Fruit fly (Drosophila melanogaster) whole organism, embryonic: ENCODE data around the gene CG43925.

Experiments
- Ada2b ChIP-seq: fragments of 200-800 bp; sonication (Bioruptor generic); IDR thresholded peaks from 2 replicates; pipeline ENCODE4 v1.3.6; 2022; ENCODE audit warnings: missing biosample characterization, missing genetic modification characterization
- Adf1 ChIP-seq: fragments of 200-800 bp; sonication (Bioruptor generic); IDR thresholded peaks from 2 replicates; pipeline ENCODE4 v1.3.6; 2022; ENCODE audit warnings: missing biosample characterization, missing genetic modification characterization
- Antp ChIP-seq: fragments of 200-800 bp; sonication (Bioruptor generic); optimal IDR thresholded peaks from 3 replicates; lab custom pipeline; 2016; ENCODE audit warnings: missing biosample characterization, missing genetic modification characterization
- Atf6 ChIP-seq: fragments of 200-800 bp; sonication (Bioruptor generic); IDR thresholded peaks from 2 replicates; pipeline ENCODE4 v1.3.6; 2022; ENCODE audit warnings: missing biosample characterization, missing genetic modification characterization
- C15 ChIP-seq: fragments of 200-800 bp; sonication (Bioruptor generic); IDR thresholded peaks from 3 replicates; pipeline ENCODE4 v1.3.6; 2022; ENCODE audit warnings: missing biosample characterization, missing genetic modification characterization
- CG11247 ChIP-seq: fragments of 200-800 bp; sonication (Bioruptor generic); IDR thresholded peaks from 2 replicates; pipeline ENCODE4 v1.3.6; 2022; ENCODE audit warnings: missing biosample characterization, missing genetic modification characterization
- CG13287 ChIP-seq: fragments of 200-800 bp; sonication (Bioruptor generic); IDR thresholded peaks from 2 replicates; pipeline ENCODE4 v1.3.6; 2022; ENCODE audit warnings: missing biosample characterization, missing genetic modification characterization; ENCODE audit not compliant: partially characterized antibody
- CG13894 ChIP-seq: fragments of 200-800 bp; sonication (Bioruptor generic); optimal IDR thresholded peaks from 3 replicates; lab custom pipeline; 2018; ENCODE audit warnings: missing biosample characterization, mild to moderate bottlenecking, missing genetic modification characterization, moderate library complexity
- CG14667 ChIP-seq: fragments of 200-800 bp; sonication (Bioruptor generic); IDR thresholded peaks from 2 replicates; pipeline ENCODE4 v1.3.6; 2022; ENCODE audit warnings: missing biosample characterization, missing genetic modification characterization
- CG15479 ChIP-seq: fragments of 200-800 bp; sonication (Bioruptor generic); optimal IDR thresholded peaks from 3 replicates; lab custom pipeline; 2019; ENCODE audit warnings: missing biosample characterization, mild to moderate bottlenecking, missing genetic modification characterization, moderate library complexity
- CG15601 ChIP-seq: fragments of 200-800 bp; sonication (Bioruptor generic); optimal IDR thresholded peaks from 3 replicates; lab custom pipeline; 2019; ENCODE audit warnings: missing biosample characterization, mild to moderate bottlenecking, missing genetic modification characterization, moderate library complexity
- CG16815 ChIP-seq: fragments of 200-800 bp; sonication (Bioruptor generic); optimal IDR thresholded peaks from 3 replicates; lab custom pipeline; 2017; ENCODE audit warnings: missing biosample characterization, mild to moderate bottlenecking, missing genetic modification characterization
- CG18764 ChIP-seq: fragments of 200-800 bp; sonication (Bioruptor generic); optimal IDR thresholded peaks from 3 replicates; lab custom pipeline; 2016; ENCODE audit warnings: missing biosample characterization, missing genetic modification characterization
- CG2712 ChIP-seq: fragments of 200-800 bp; optimal IDR thresholded peaks from 3 replicates; lab custom pipeline; 2019; ENCODE audit warnings: missing biosample characterization, mild to moderate bottlenecking, missing genetic modification characterization, moderate library complexity
- CG30403 ChIP-seq: fragments of 200-800 bp; sonication (Bioruptor generic); optimal IDR thresholded peaks from 3 replicates; lab custom pipeline; 2016; ENCODE audit warnings: missing biosample characterization, missing genetic modification characterization
- CG3163 ChIP-seq: fragments of 200-800 bp; sonication (Bioruptor generic); optimal IDR thresholded peaks from 3 replicates; lab custom pipeline; 2016; ENCODE audit warnings: missing biosample characterization, missing genetic modification characterization
- CG32532 ChIP-seq: fragments of 200-800 bp; sonication (Bioruptor generic); IDR thresholded peaks from 2 replicates; pipeline ENCODE4 v1.3.6; 2022; ENCODE audit warnings: missing biosample characterization, missing genetic modification characterization
- CG6683 ChIP-seq: fragments of 200-800 bp; sonication (Bioruptor generic); optimal IDR thresholded peaks from 2 replicates; lab custom pipeline; 2017; ENCODE audit warnings: missing biosample characterization, mild to moderate bottlenecking, missing genetic modification characterization, missing genetic modification reagents
- CHES-1-like ChIP-seq: fragments of 200-800 bp; sonication (Bioruptor generic); optimal IDR thresholded peaks from 2 replicates; lab custom pipeline; 2016; ENCODE audit warnings: missing biosample characterization, missing genetic modification characterization
- CrebB ChIP-seq: fragments of 200-800 bp; sonication (Bioruptor generic); optimal IDR thresholded peaks from 3 replicates; lab custom pipeline; 2018; ENCODE audit warnings: missing biosample characterization, mild to moderate bottlenecking, missing genetic modification characterization
- Dbx ChIP-seq: fragments of 200-800 bp; sonication (Bioruptor generic); IDR thresholded peaks from 3 replicates; pipeline ENCODE4 v1.3.6; 2022; ENCODE audit warnings: missing biosample characterization, missing genetic modification characterization
- Dll ChIP-seq: fragments of 200-800 bp; sonication (Bioruptor generic); IDR thresholded peaks from 4 replicates; pipeline ENCODE4 v1.3.6; 2022; ENCODE audit warnings: missing biosample characterization, missing genetic modification characterization; ENCODE audit not compliant: partially characterized antibody
- Dp ChIP-seq: fragments of 200-800 bp; sonication (Bioruptor generic); optimal IDR thresholded peaks from 2 replicates; lab custom pipeline; 2018; ENCODE audit warnings: missing biosample characterization, mild to moderate bottlenecking, missing genetic modification characterization, moderate library complexity
- Drgx ChIP-seq: fragments of 200-800 bp; sonication (Bioruptor generic); IDR thresholded peaks from 2 replicates; pipeline ENCODE4 v1.3.6; 2022; ENCODE audit warnings: missing biosample characterization, missing genetic modification characterization
- Gug ChIP-seq: fragments of 200-800 bp; sonication (Bioruptor generic); IDR thresholded peaks from 4 replicates; pipeline ENCODE4 v1.3.6; 2022; ENCODE audit warnings: missing biosample characterization, missing genetic modification characterization
- Max ChIP-seq: fragments of 200-800 bp; sonication (Bioruptor generic); optimal IDR thresholded peaks from 2 replicates; lab custom pipeline; 2016; ENCODE audit warnings: missing biosample characterization, mild to moderate bottlenecking, missing genetic modification characterization
- Myb ChIP-seq: fragments of 200-800 bp; sonication (Bioruptor generic); optimal IDR thresholded peaks from 2 replicates; lab custom pipeline; 2016; ENCODE audit warnings: missing biosample characterization, missing genetic modification characterization
- Side ChIP-seq: fragments of 200-800 bp; sonication (Bioruptor generic); optimal IDR thresholded peaks from 2 replicates; lab custom pipeline; 2016; ENCODE audit warnings: missing biosample characterization, missing genetic modification characterization
- Sin3A ChIP-seq: fragments of >200 bp; optimal IDR thresholded peaks from 2 replicates; lab custom pipeline; 2018
- Six4 ChIP-seq: fragments of 200-800 bp; sonication (Bioruptor generic); optimal IDR thresholded peaks from 2 replicates; lab custom pipeline; 2016; ENCODE audit warnings: missing biosample characterization, missing genetic modification characterization
- Trl ChIP-seq, 3 experiments: fragments of >200 bp in 2 of 3; fragments of 200-800 bp in 1 of 3; sonication (Bioruptor generic) in 1 of 3; optimal IDR thresholded peaks; 2 replicates in 1 of 3; 3 replicates in 2 of 3; lab custom pipeline; 2016 to 2017; ENCODE audit warnings: missing biosample characterization in 1 of 3, missing genetic modification characterization in 1 of 3
- Xrp1 ChIP-seq: fragments of 200-800 bp; sonication (Bioruptor generic); IDR thresholded peaks from 2 replicates; pipeline ENCODE4 v1.3.6; 2022; ENCODE audit warnings: missing biosample characterization, missing genetic modification characterization
- YL-1 ChIP-seq: fragments of 200-800 bp; sonication (Bioruptor generic); optimal IDR thresholded peaks from 3 replicates; lab custom pipeline; 2017; ENCODE audit warnings: missing biosample characterization, mild to moderate bottlenecking, missing genetic modification characterization
- cg ChIP-seq: fragments of 200-800 bp; sonication (Bioruptor generic); optimal IDR thresholded peaks from 3 replicates; lab custom pipeline; 2019; ENCODE audit warnings: missing biosample characterization, mild to moderate bottlenecking, missing genetic modification characterization, moderate library complexity
- chinmo ChIP-seq: fragments of 200-800 bp; sonication (Bioruptor generic); IDR thresholded peaks from 4 replicates; pipeline ENCODE4 v1.3.6; 2022; ENCODE audit warnings: missing biosample characterization, missing genetic modification characterization; ENCODE audit not compliant: partially characterized antibody
- da ChIP-seq: fragments of 200-800 bp; sonication (Bioruptor generic); optimal IDR thresholded peaks from 2 replicates; lab custom pipeline; 2016; ENCODE audit warnings: missing biosample characterization, missing genetic modification characterization
- ewg ChIP-seq: fragments of 200-800 bp; sonication (Bioruptor generic); optimal IDR thresholded peaks from 3 replicates; lab custom pipeline; 2017; ENCODE audit warnings: mild to moderate bottlenecking, missing biosample characterization, missing genetic modification reagents, missing genetic modification characterization
- gcm2 ChIP-seq: fragments of 200-800 bp; sonication (Bioruptor generic); optimal IDR thresholded peaks from 2 replicates; lab custom pipeline; 2016; ENCODE audit warnings: missing biosample characterization, missing genetic modification characterization
- hkb ChIP-seq, 2 experiments: fragments of 200-800 bp in 1 of 2; fragments of >200 bp in 1 of 2; sonication (Bioruptor generic) in 1 of 2; IDR thresholded peaks in 1 of 2; optimal IDR thresholded peaks in 1 of 2; 2 replicates each; pipeline versions ENCODE4 v1.3.6 to Lab custom; 2017 to 2022; ENCODE audit warnings: missing biosample characterization in 1 of 2, missing genetic modification characterization in 1 of 2
- kah ChIP-seq: fragments of 200-800 bp; sonication (Bioruptor generic); optimal IDR thresholded peaks from 2 replicates; lab custom pipeline; 2018; ENCODE audit warnings: missing biosample characterization, mild to moderate bottlenecking, missing genetic modification characterization
- klu ChIP-seq: fragments of 200-800 bp; sonication (Bioruptor generic); IDR thresholded peaks from 2 replicates; pipeline ENCODE4 v1.3.6; 2022; ENCODE audit warnings: missing biosample characterization, missing genetic modification characterization
- lmd ChIP-seq: fragments of 200-800 bp; sonication (Bioruptor generic); IDR thresholded peaks from 2 replicates; pipeline ENCODE4 v1.3.6; 2022; ENCODE audit warnings: missing biosample characterization, missing genetic modification characterization
- luna ChIP-seq: fragments of 200-800 bp; sonication (Bioruptor generic); optimal IDR thresholded peaks from 2 replicates; lab custom pipeline; 2016; ENCODE audit warnings: missing biosample characterization, missing genetic modification characterization
- nau ChIP-seq: fragments of 200-800 bp; sonication (Bioruptor generic); optimal IDR thresholded peaks from 3 replicates; lab custom pipeline; 2017; ENCODE audit warnings: missing biosample characterization, mild to moderate bottlenecking, missing genetic modification characterization, missing genetic modification reagents
- phol ChIP-seq: fragments of 200-800 bp; sonication (Bioruptor generic); optimal IDR thresholded peaks from 3 replicates; lab custom pipeline; 2018; ENCODE audit warnings: missing biosample characterization, mild to moderate bottlenecking, missing genetic modification characterization, moderate library complexity
- pum ChIP-seq: fragments of 200-800 bp; sonication (Bioruptor generic); optimal IDR thresholded peaks from 2 replicates; lab custom pipeline; 2016; ENCODE audit warnings: missing biosample characterization, missing genetic modification characterization
- sens ChIP-seq: fragments of 200-800 bp; sonication (Bioruptor generic); peaks from one replicate; lab custom pipeline; 2016; ENCODE audit warnings: missing biosample characterization, missing genetic modification characterization
- unc-4 ChIP-seq: fragments of 200-800 bp; sonication (Bioruptor generic); IDR thresholded peaks from 2 replicates; pipeline ENCODE4 v1.3.6; 2022; ENCODE audit warnings: missing biosample characterization, missing genetic modification characterization; ENCODE audit not compliant: partially characterized antibody

CG43925 gene

dm6 chr2L:13164994-13165801 lies 11.0 kb upstream of the CG43925 start, which contains the start of gene Sirt1 (continued):
- TF ChIP-seq cg (GFP tag; lab: Kevin White, UChicago) (peak; percentile 87), CG6683 (GFP tag; lab: Kevin White, UChicago) (peak; percentile 24), phol (peak; percentile 87), CG16815 (GFP tag; lab: Kevin White, UChicago) (peak; percentile 91), CG18764 (GFP tag; lab: Kevin White, UChicago) (peak; percentile 77), CHES-1-like (no peak), sens (peak; percentile 91), Dbx (GFP tag; lab: Robert Waterston, UW) (peak; percentile 84; the same call in 2 of the 3 replicates), CG11247 (GFP tag; lab: Robert Waterston, UW) (peak; percentile 57; the same call in 1 of the 2 replicates), Myb (no peak), Antp (GFP tag; lab: Kevin White, UChicago) (peak; percentile 31), CG3163 (GFP tag; lab: Kevin White, UChicago) (no peak), pum (GFP tag; lab: Kevin White, UChicago) (peak; percentile 66), CG15601 (tag; lab: Kevin White, UChicago) (peak; percentile 78), nau (GFP tag; lab: Kevin White, UChicago) (no peak), Xrp1 (GFP tag; lab: Robert Waterston, UW) (peak; percentile 80), CG13894 (tag; lab: Kevin White, UChicago) (peak; percentile 73), CG32532 (GFP tag; lab: Robert Waterston, UW) (peak; percentile 84), Gug (peak; percentile 77; the same call in 3 of the 4 replicates), Max (peak; percentile 49), Side (GFP tag; lab: Kevin White, UChicago) (no peak), Drgx (peak; percentile 48; the same call in 1 of the 2 replicates), CrebB (tag; lab: Kevin White, UChicago) (peak; percentile 34), luna (GFP tag; lab: Kevin White, UChicago) (no peak), CG14667 (GFP tag; lab: Robert Waterston, UW) (peak; percentile 73), Atf6 (GFP tag; lab: Robert Waterston, UW) (peak; percentile 75)
- TF ChIP-seq, all 482 proteins: peak for 339

DNA sequence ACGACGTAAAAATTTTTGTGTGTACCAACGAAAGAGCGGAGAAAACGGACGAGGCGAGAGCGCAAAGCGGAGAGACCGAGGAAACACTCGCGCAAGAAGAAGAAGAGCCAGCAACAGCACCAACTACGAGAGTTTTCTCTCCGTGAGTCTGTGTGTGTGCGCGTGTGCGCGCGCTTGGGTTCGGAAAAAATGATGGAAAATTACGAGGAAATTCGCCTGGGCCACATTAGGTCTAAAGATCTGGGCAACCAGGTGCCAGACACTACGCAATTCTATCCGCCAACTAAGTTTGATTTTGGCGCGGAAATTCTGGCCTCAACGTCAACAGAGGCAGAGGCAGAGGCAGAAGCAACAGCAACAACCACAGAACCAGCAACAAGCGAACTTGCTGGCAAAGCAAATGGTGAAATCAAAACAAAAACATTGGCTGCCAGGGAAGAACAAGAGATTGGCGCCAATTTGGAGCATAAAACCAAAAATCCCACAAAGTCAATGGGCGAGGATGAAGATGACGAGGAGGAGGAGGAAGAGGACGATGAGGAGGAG lies 10.3 kb upstream of the CG43925 start, which contains the start of gene DnaJ-H:
Gene DnaJ-H, minus strand, starts transcription at position 271 of the 546 bp plus-strand sequence.
- TF ChIP-seq chinmo (GFP tag; lab: Robert Waterston, UW) (peak; percentile 51; the same call in 1 of the 4 replicates), YL-1 (GFP tag; lab: Kevin White, UChicago) (peak; percentile 16), Dll (GFP tag; lab: Robert Waterston, UW) (0 out of 4 replicates have a peak, but pooled peaks have one; percentile 42), lmd (GFP tag; lab: Robert Waterston, UW) (no peak), hkb (optimal IDR thresholded peaks at IDR 0.05; lab: Kevin White, UChicago) (no peak), hkb (GFP tag; IDR thresholded peaks at IDR 0.05; lab: Robert Waterston, UW) (peak; percentile 17; the same call in 1 of the 2 replicates), C15 (GFP tag; lab: Robert Waterston, UW) (no peak), kah (GFP tag; lab: Kevin White, UChicago) (no peak), unc-4 (GFP tag; lab: Robert Waterston, UW) (0 out of 2 replicates have a peak, but pooled peaks have one; percentile 32), Trl (optimal IDR thresholded peaks at IDR 0.05; lab: Kevin White, UChicago) (peak; percentile 74 to 93), Trl (GFP tag; optimal IDR thresholded peaks at IDR 0.05; lab: Kevin White, UChicago) (no peak), Adf1 (GFP tag; lab: Robert Waterston, UW) (peak; percentile 22; the same call in 1 of the 2 replicates), Sin3A (lab: Kevin White, UChicago) (peak; percentile 37), ewg (GFP tag; lab: Kevin White, UChicago) (peak; percentile 81), klu (GFP tag; lab: Robert Waterston, UW) (no peak), cg (GFP tag; lab: Kevin White, UChicago) (peak; percentile 65), Dp (GFP tag; lab: Kevin White, UChicago) (peak; percentile 47), CG13287 (GFP tag; lab: Robert Waterston, UW) (peak; percentile 66; the same call in 1 of the 2 replicates), Ada2b (GFP tag; lab: Robert Waterston, UW) (no peak), CG15479 (peak; percentile 39), CG30403 (GFP tag; lab: Kevin White, UChicago) (no peak), CG2712 (tag; lab: Kevin White, UChicago) (no peak), gcm2 (GFP tag; lab: Kevin White, UChicago) (no peak), Six4 (no peak), da (GFP tag; lab: Kevin White, UChicago) (no peak)
